Worm (Caenorhabditis elegans) whole organism, L4/young adult: ENCODE measurements around the gene mfsd-13.2.

Experiments used
- W03F9.2 ChIP-seq: fragments of 150-350 bp; optimal IDR thresholded peaks from 2 replicates; lab custom pipeline; 2014; ENCODE audit warnings: missing biosample characterization, missing genetic modification characterization
- dao-5 ChIP-seq: sonication (generic microtip); optimal IDR thresholded peaks from 2 replicates; lab custom pipeline; 2016; ENCODE audit warnings: missing genotype, missing genetic modification characterization, moderate library complexity, missing compliant biosample characterization

DNA sequence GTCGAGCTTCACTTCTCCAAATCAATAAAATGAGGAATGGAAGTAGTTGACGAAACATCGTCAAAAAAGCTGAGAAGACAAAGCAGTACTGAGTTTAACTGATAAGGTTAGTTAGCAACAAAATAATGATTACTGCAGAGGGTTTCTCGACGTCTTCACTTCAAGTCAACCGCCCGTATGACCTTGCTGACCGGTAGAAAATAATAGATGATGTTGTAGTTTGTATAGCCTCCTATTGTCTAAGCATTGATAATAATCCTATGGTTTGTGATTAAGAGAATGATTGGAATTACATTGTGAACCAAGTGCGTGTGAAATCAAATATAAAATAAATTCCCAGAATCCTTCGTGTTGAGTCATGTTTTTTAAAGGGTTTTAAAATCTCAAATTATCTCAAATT, 33.7 kb upstream of the mfsd-13.2 start, which contains the start of gene E04F6.6:
- no peak for TF ChIP-seq W03F9.2 (tag; lab: Kevin White, UChicago)
- TF ChIP-seq dao-5 = no peak
